Worm (Caenorhabditis elegans) whole organism, young adult: ENCODE measurements around the gene cyp-14A4.

ENCODE experiments used
- B0035.1 ChIP-seq: sonication (generic microtip); optimal IDR thresholded peaks from 2 replicates; lab custom pipeline; 2016; ENCODE audit warnings: missing genetic modification characterization, mild to moderate bottlenecking, missing compliant biosample characterization, missing genotype, missing genetic modification reagents
- B0336.3 ChIP-seq: fragments of 200-800 bp; sonication (Bioruptor generic); IDR thresholded peaks from 2 replicates; pipeline ENCODE4 v1.3.6; 2022; ENCODE audit warnings: missing genetic modification characterization, missing compliant biosample characterization
- D2030.7 ChIP-seq: fragments of 200-800 bp; sonication (Bioruptor generic); IDR thresholded peaks from 2 replicates; pipeline ENCODE4 v1.3.6; 2022; ENCODE audit warnings: missing genetic modification reagents, missing genetic modification characterization, missing compliant biosample characterization
- F22D6.2 ChIP-seq: sonication (generic microtip); optimal IDR thresholded peaks from 2 replicates; lab custom pipeline; 2016; ENCODE audit warnings: mild to moderate bottlenecking, missing genetic modification characterization, missing compliant biosample characterization
- F37B4.10 ChIP-seq: fragments of 200-800 bp; sonication (Bioruptor generic); IDR thresholded peaks from 2 replicates; pipeline ENCODE4 v1.3.6; 2022; ENCODE audit warnings: missing genetic modification characterization, missing compliant biosample characterization
- F57A8.1 ChIP-seq: fragments of 200-800 bp; sonication (Bioruptor generic); optimal IDR thresholded peaks from 2 replicates; lab custom pipeline; 2018; ENCODE audit warnings: mild to moderate bottlenecking, missing genetic modification characterization, moderate library complexity, missing compliant biosample characterization
- T26A5.8 ChIP-seq: sonication (generic microtip); optimal IDR thresholded peaks from 2 replicates; lab custom pipeline; 2016; ENCODE audit warnings: missing genetic modification characterization, missing compliant biosample characterization
- Y67H2A.10 ChIP-seq: fragments of 200-800 bp; sonication (Bioruptor generic); conservative IDR thresholded peaks from 2 replicates; pipeline ENCODE4 v1.3.6; 2022; ENCODE audit warnings: missing genetic modification reagents, missing genetic modification characterization, missing compliant biosample characterization
- Y95B8A.8 ChIP-seq: fragments of 200-800 bp; sonication (Bioruptor generic); IDR thresholded peaks from 2 replicates; pipeline ENCODE4 v1.3.6; 2022; ENCODE audit warnings: missing genetic modification reagents, missing genetic modification characterization, missing compliant biosample characterization
- ZK185.1 ChIP-seq: sonication (generic microtip); optimal IDR thresholded peaks from 2 replicates; lab custom pipeline; 2016; ENCODE audit warnings: mild to moderate bottlenecking, missing genetic modification characterization, missing compliant biosample characterization; ENCODE audit not compliant: poor library complexity, severe bottlenecking
- aptf-2 ChIP-seq: fragments of 200-800 bp; sonication (Bioruptor generic); conservative IDR thresholded peaks from 2 replicates; pipeline ENCODE4 v1.3.6; 2022; ENCODE audit warnings: missing genetic modification reagents, missing genetic modification characterization, missing compliant biosample characterization
- attf-5 ChIP-seq: fragments of 200-800 bp; sonication (Bioruptor generic); optimal IDR thresholded peaks from 2 replicates; lab custom pipeline; 2018; ENCODE audit warnings: mild to moderate bottlenecking, missing genetic modification characterization, missing compliant biosample characterization
- cebp-1 ChIP-seq, 2 experiments: fragments of 200-800 bp in 1 of 2; sonication (Bioruptor generic) in 1 of 2; sonication (generic microtip) in 1 of 2; IDR thresholded peaks in 1 of 2; optimal IDR thresholded peaks in 1 of 2; 2 replicates each; pipeline versions ENCODE4 v1.3.6 to Lab custom; 2017 to 2022; ENCODE audit warnings: missing compliant biosample characterization in 2 of 2, missing genetic modification characterization in 2 of 2, mild to moderate bottlenecking in 1 of 2, missing genetic modification reagents in 1 of 2, moderate library complexity in 1 of 2
- cebp-2 ChIP-seq: fragments of 200-800 bp; sonication (Bioruptor generic); IDR thresholded peaks from 2 replicates; pipeline ENCODE4 v1.3.6; 2022; ENCODE audit warnings: missing genetic modification characterization, missing compliant biosample characterization
- ceh-27 ChIP-seq: fragments of 200-800 bp; sonication (Bioruptor generic); optimal IDR thresholded peaks from 2 replicates; lab custom pipeline; 2018; ENCODE audit warnings: mild to moderate bottlenecking, missing genetic modification characterization, moderate library complexity, missing compliant biosample characterization
- ceh-58 ChIP-seq: fragments of 200-800 bp; sonication (Bioruptor generic); IDR thresholded peaks from 2 replicates; pipeline ENCODE4 v1.3.6; 2022; ENCODE audit warnings: missing genetic modification characterization, missing compliant biosample characterization
- ceh-91 ChIP-seq: fragments of 200-800 bp; sonication (Bioruptor generic); IDR thresholded peaks from 2 replicates; pipeline ENCODE4 v1.3.6; 2022; ENCODE audit warnings: missing genetic modification reagents, missing genetic modification characterization, missing compliant biosample characterization
- dpff-1 ChIP-seq: sonication (generic microtip); optimal IDR thresholded peaks from 2 replicates; lab custom pipeline; 2017; ENCODE audit warnings: mild to moderate bottlenecking, missing genetic modification characterization, missing compliant biosample characterization
- egl-44 ChIP-seq: fragments of 200-800 bp; sonication (Bioruptor generic); IDR thresholded peaks from 2 replicates; pipeline ENCODE4 v1.3.6; 2022; ENCODE audit warnings: missing genetic modification reagents, missing genetic modification characterization, missing compliant biosample characterization
- gei-17 ChIP-seq: fragments of 200-800 bp; sonication (Bioruptor generic); optimal IDR thresholded peaks from 2 replicates; lab custom pipeline; 2018; ENCODE audit warnings: mild to moderate bottlenecking, missing genetic modification characterization, missing compliant biosample characterization
- hlh-12 ChIP-seq: sonication (generic microtip); optimal IDR thresholded peaks from 2 replicates; lab custom pipeline; 2016; ENCODE audit warnings: missing genetic modification characterization, missing compliant biosample characterization
- hlh-26 ChIP-seq: fragments of 200-800 bp; sonication (Bioruptor generic); conservative IDR thresholded peaks from 2 replicates; pipeline ENCODE4 v1.3.6; 2022; ENCODE audit warnings: missing genetic modification reagents, missing genetic modification characterization, missing compliant biosample characterization
- let-607 ChIP-seq, 2 experiments: fragments of 200-800 bp in 1 of 2; sonication (Bioruptor generic) in 1 of 2; sonication (generic microtip) in 1 of 2; optimal IDR thresholded peaks; 2 replicates each; lab custom pipeline; 2016 to 2018; ENCODE audit warnings: mild to moderate bottlenecking in 2 of 2, missing compliant biosample characterization in 2 of 2, missing genetic modification characterization in 2 of 2, moderate library complexity in 2 of 2, missing genotype in 1 of 2
- lin-26 ChIP-seq: fragments of 200-800 bp; sonication (Bioruptor generic); IDR thresholded peaks from 2 replicates; pipeline ENCODE4 v1.3.6; 2022; ENCODE audit warnings: missing genetic modification reagents, missing genetic modification characterization, missing compliant biosample characterization
- lin-40 ChIP-seq: sonication (generic microtip); optimal IDR thresholded peaks from 2 replicates; lab custom pipeline; 2016; ENCODE audit warnings: missing genetic modification characterization, mild to moderate bottlenecking, missing compliant biosample characterization, missing genotype, missing genetic modification reagents
- lir-1 ChIP-seq: fragments of 200-800 bp; sonication (Bioruptor generic); conservative IDR thresholded peaks from 2 replicates; pipeline ENCODE4 v1.3.6; 2022; ENCODE audit warnings: missing genetic modification reagents, missing genetic modification characterization, missing compliant biosample characterization
- lsl-1 ChIP-seq: fragments of 200-800 bp; sonication (Bioruptor generic); optimal IDR thresholded peaks from 2 replicates; lab custom pipeline; 2018; ENCODE audit warnings: mild to moderate bottlenecking, missing genetic modification characterization, moderate library complexity, missing compliant biosample characterization
- madf-10 ChIP-seq: sonication (generic microtip); optimal IDR thresholded peaks from 2 replicates; lab custom pipeline; 2016; ENCODE audit warnings: mild to moderate bottlenecking, missing genetic modification characterization, missing compliant biosample characterization
- madf-3 ChIP-seq: fragments of 200-800 bp; sonication (Bioruptor generic); IDR thresholded peaks from 2 replicates; pipeline ENCODE4 v1.3.6; 2022; ENCODE audit warnings: missing genetic modification reagents, missing genetic modification characterization, missing compliant biosample characterization
- madf-6 ChIP-seq: fragments of 200-800 bp; sonication (Bioruptor generic); IDR thresholded peaks from 2 replicates; pipeline ENCODE4 v1.3.6; 2022; ENCODE audit warnings: missing genetic modification reagents, missing genetic modification characterization, missing compliant biosample characterization
- nfya-1 ChIP-seq: sonication (generic microtip); optimal IDR thresholded peaks from 2 replicates; lab custom pipeline; 2017; ENCODE audit warnings: antibody characterized with exemption, missing compliant biosample characterization, missing genetic modification characterization, borderline replicate concordance; ENCODE audit not compliant: insufficient read depth
- nhr-80 ChIP-seq: sonication (generic microtip); optimal IDR thresholded peaks from 2 replicates; lab custom pipeline; 2016; ENCODE audit warnings: missing genetic modification characterization, missing compliant biosample characterization
- nhr-90 ChIP-seq: sonication (generic microtip); optimal IDR thresholded peaks from 2 replicates; lab custom pipeline; 2016; ENCODE audit warnings: missing genotype, mild to moderate bottlenecking, missing genetic modification characterization, missing compliant biosample characterization
- snpc-1.3 ChIP-seq: sonication (generic microtip); optimal IDR thresholded peaks from 2 replicates; lab custom pipeline; 2017; ENCODE audit warnings: missing genetic modification characterization, mild to moderate bottlenecking, missing compliant biosample characterization, antibody characterized with exemption, moderate library complexity, missing genotype, missing genetic modification reagents; ENCODE audit not compliant: insufficient read depth
- snpc-3.4 ChIP-seq: sonication (generic microtip); optimal IDR thresholded peaks from 2 replicates; lab custom pipeline; 2017; ENCODE audit warnings: missing genetic modification characterization, mild to moderate bottlenecking, missing compliant biosample characterization, antibody characterized with exemption, moderate library complexity, missing genotype, missing genetic modification reagents
- tlf-1 ChIP-seq: fragments of 200-800 bp; sonication (Bioruptor generic); optimal IDR thresholded peaks from 2 replicates; lab custom pipeline; 2018; ENCODE audit warnings: mild to moderate bottlenecking, missing genetic modification characterization, missing compliant biosample characterization
- ztf-3 ChIP-seq: fragments of 200-800 bp; sonication (Bioruptor generic); optimal IDR thresholded peaks from 2 replicates; lab custom pipeline; 2018; ENCODE audit warnings: mild to moderate bottlenecking, missing genetic modification characterization, missing compliant biosample characterization

The cyp-14A4 gene

DNA sequence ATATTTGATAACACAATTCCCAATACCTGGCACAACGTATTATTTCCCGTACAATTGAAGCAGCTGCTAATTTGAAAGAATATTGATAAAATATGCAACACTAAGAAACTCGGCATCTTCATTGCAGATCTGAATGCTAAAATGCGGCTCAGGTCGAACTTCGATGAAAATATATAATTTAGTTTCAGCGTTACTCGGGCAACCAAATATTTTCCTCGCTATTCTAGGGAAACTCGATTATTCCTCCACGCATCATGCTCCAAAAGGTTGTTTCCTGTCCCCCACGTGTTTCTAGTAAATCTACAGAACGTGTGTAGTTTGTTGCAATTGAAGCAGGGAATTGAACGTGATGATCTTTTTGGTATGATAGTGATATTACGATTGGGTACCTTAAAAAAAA lies 34.9 kb downstream of the cyp-14A4 start:
- TF ChIP-seq ceh-58 (no peak), ceh-27 (GFP tag; lab: Kevin White, UChicago) (no peak), snpc-1.3 (tag; lab: Kevin White, UChicago) (no peak), D2030.7 (GFP tag; lab: Robert Waterston, UW) (no peak), egl-44 (GFP tag; lab: Robert Waterston, UW) (no peak), F22D6.2 (tag; lab: Kevin White, UChicago) (no peak), ztf-3 (no peak)

DNA sequence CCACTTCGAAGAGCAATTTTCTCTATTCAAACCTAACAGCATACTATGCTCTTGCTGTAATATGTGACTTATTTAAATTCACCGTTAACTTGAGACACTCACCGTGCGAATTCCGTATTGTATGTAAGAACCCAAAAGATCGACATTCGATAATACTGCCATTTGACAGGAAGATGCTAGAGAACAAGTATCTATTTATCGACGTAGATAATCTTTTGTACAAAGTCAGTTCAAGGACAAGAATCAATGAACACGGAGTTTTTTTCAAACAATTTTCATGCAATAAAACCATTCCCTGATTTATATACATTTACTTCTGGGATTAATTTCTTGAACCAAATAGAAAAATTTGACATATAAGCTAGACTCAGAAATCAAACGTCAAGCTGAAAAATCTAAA lies 35.7 kb downstream of the cyp-14A4 start, which contains the start of gene K08H2.7:
TSS of gene K08H2.7 (minus strand) at position 173 of the 400 bp plus-strand sequence.
- TF ChIP-seq snpc-3.4 (no peak), B0035.1 (no peak), nhr-90 (no peak)

DNA sequence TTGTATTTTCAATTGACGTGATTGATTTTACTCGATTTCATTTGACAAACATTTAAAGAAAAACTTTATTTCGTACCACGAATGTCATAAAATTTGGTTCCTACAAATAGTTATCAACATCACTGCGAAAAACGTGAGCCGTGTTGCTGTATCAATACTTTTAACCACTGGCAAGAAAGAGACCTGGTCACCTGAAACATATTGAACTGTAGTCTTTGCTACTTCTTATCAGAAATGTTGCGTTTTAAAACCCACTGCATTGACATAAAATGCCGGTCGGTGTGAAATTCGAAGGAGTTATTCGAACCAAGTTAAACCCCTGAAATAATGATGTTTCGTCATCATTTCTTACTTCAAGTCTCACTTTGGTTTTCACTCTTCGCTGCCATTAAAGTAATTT lies 36.4 kb downstream of the cyp-14A4 start:
- peak; percentile 77 for TF ChIP-seq nhr-80
- TF ChIP-seq cebp-1 (GFP tag; IDR thresholded peaks at IDR 0.05; lab: Robert Waterston, UW) = no peak
- TF ChIP-seq cebp-1 (tag; optimal IDR thresholded peaks at IDR 0.05; lab: Kevin White, UChicago) = peak; percentile 0
- no peak for TF ChIP-seq T26A5.8 (tag; lab: Kevin White, UChicago)

DNA sequence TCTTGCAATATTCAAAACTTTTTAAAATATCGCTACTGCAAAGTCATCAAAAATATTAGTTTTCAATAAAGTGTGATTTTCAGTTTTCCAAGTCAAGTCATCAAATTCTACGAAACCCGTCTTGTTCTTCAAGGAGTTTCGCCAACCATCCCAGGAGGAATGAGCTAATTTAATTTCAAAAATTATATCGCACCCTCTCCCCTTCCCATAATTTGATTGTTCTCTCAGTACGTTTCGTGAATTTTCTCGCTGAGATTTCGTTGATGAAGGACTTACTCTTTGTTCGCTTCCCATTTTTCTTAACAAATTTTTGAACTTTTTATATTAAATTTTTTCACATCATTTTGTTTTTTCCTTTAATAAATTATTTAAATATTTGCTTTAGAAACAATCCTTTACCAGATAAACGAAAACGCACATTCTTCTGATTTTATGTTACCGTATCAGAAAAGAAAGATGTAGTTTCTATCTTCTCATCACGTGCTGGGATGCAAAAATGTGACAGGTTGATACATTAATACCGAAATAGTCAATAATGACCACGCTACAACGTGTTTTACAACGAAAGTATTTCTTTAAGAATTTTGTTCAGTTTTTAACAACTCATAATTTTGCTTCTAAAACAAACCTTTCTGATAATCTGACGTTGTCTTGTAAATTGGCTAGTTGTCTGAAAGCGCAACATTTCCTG lies 37.2 kb downstream of the cyp-14A4 start:
- TF ChIP-seq nhr-90 = no peak
- no peak for TF ChIP-seq ceh-91 (GFP tag; lab: Robert Waterston, UW)
- TF ChIP-seq madf-6 (GFP tag; lab: Robert Waterston, UW) = no peak
- TF ChIP-seq nfya-1 = no peak
- TF ChIP-seq lsl-1 = no peak
- TF ChIP-seq gei-17 (GFP tag; lab: Kevin White, UChicago) = no peak

DNA sequence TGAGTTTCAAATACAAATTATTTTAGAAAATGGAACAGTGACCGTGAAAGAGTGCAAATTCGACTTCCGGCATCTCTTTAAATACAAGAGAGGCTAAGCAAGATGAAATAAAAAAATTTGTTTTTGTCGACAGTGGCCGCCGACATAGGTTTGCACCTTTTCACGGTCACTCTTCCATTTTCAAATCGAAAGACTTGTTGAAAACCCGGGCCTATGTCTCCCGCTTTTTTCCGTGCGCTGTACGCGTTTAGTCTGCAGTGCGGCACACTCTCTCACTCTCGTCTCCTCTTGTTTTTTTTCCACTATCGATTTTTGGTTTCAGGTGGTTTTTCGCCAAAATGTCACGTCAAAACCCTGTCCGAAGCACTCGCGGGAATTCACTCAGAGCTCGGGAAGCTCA lies 38.9 kb downstream of the cyp-14A4 start, which contains the start of gene hpl-1:
TSS of gene hpl-1 (plus strand) at position 301 of the 400 bp plus-strand sequence.
- TF ChIP-seq attf-5 (GFP tag; lab: Kevin White, UChicago) (no peak), cebp-2 (GFP tag; lab: Robert Waterston, UW) (no peak), Y95B8A.8 (GFP tag; lab: Robert Waterston, UW) (no peak), F37B4.10 (GFP tag; lab: Robert Waterston, UW) (no peak), B0336.3 (no peak), madf-10 (tag; lab: Kevin White, UChicago) (no peak), dpff-1 (tag; lab: Kevin White, UChicago) (no peak), madf-3 (GFP tag; lab: Robert Waterston, UW) (no peak), lir-1 (GFP tag; lab: Robert Waterston, UW) (no peak), Y67H2A.10 (no peak), aptf-2 (no peak), let-607 (tag; optimal IDR thresholded peaks at IDR 0.05; lab: Kevin White, UChicago) (no peak), hlh-12 (no peak), hlh-26 (GFP tag; lab: Robert Waterston, UW) (no peak), ZK185.1 (tag; lab: Kevin White, UChicago) (no peak), lin-26 (GFP tag; lab: Robert Waterston, UW) (no peak), tlf-1 (GFP tag; lab: Kevin White, UChicago) (no peak), F57A8.1 (GFP tag; lab: Kevin White, UChicago) (no peak), lin-40 (no peak)
- TF ChIP-seq, all 124 proteins: peak for 0
